Fruit fly (Drosophila melanogaster) whole organism: Measurements from ENCODE around the gene CG33770.
"Not testable (repeated sequence)": the region's sequence is repeated elsewhere in the genome, so short reads cannot be mapped to it uniquely, and the experiment has no call there.

ENCODE experiments used
- CG8478 ChIP-seq: fragments of >200 bp; optimal IDR thresholded peaks from 2 replicates; lab custom pipeline; 2018; ENCODE audit warnings: inconsistent platforms
- Dll ChIP-seq: fragments of >200 bp; optimal IDR thresholded peaks from 2 replicates; lab custom pipeline; 2017
- EcR ChIP-seq, 2 experiments: fragments of >200 bp; optimal IDR thresholded peaks; 2 replicates each; lab custom pipeline; 2017; ENCODE audit warnings: missing biosample characterization in 2 of 2, missing genetic modification characterization in 2 of 2, missing genetic modification reagents in 2 of 2
- pan ChIP-seq: fragments of >200 bp; optimal IDR thresholded peaks from 2 replicates; lab custom pipeline; 2017
- psq ChIP-seq: fragments of >200 bp; optimal IDR thresholded peaks from 2 replicates; lab custom pipeline; 2017
- usp ChIP-seq: fragments of >200 bp; optimal IDR thresholded peaks from 2 replicates; lab custom pipeline; 2017; ENCODE audit warnings: missing biosample characterization, missing genetic modification characterization, mixed read lengths

CG33770 gene

dm6 chr3L:22649096-22649495 lies 624 bp downstream of the CG33770 start, which contains the start of gene CG33771:
Gene CG33771 (plus strand): TSS chr3L:22649396.
- no peak for TF ChIP-seq usp (GFP tag; lab: Kevin White, UChicago)
- no peak for TF ChIP-seq pan
- no peak for TF ChIP-seq Dll
- TF ChIP-seq CG8478 (lab: Kevin White, UChicago) = no peak
- no peak for TF ChIP-seq EcR (GFP tag; optimal IDR thresholded peaks at IDR 0.05; lab: Kevin White, UChicago)
- TF ChIP-seq psq (lab: Kevin White, UChicago) = no peak

dm6 chr3L:22652425-22652824 lies 4.0 kb downstream of the CG33770 start, which contains the start of gene CG33772:
Gene CG33772 (minus strand): TSS chr3L:22652525.
- TF ChIP-seq CG8478 (lab: Kevin White, UChicago) (no peak), Dll (no peak), usp (GFP tag; lab: Kevin White, UChicago) (no peak), pan (no peak), EcR (GFP tag; optimal IDR thresholded peaks at IDR 0.05; lab: Kevin White, UChicago) (no peak), psq (lab: Kevin White, UChicago) (no peak)

- TF ChIP-seq EcR (GFP tag; optimal IDR thresholded peaks at IDR 0.05; lab: Kevin White, UChicago) (no peak), psq (lab: Kevin White, UChicago) (no peak), usp (GFP tag; lab: Kevin White, UChicago) (no peak), pan (no peak), Dll (no peak), CG8478 (lab: Kevin White, UChicago) (no peak)
These were observed 16.6 kb downstream of the CG33770 start for dm6 chr3L:22665110-22665509.

- TF ChIP-seq psq (lab: Kevin White, UChicago) = no peak
- TF ChIP-seq EcR (GFP tag; optimal IDR thresholded peaks at IDR 0.05; lab: Kevin White, UChicago) = no peak
- no peak for TF ChIP-seq pan
- no peak for TF ChIP-seq Dll
- no peak for TF ChIP-seq usp (GFP tag; lab: Kevin White, UChicago)
- TF ChIP-seq CG8478 (lab: Kevin White, UChicago) = no peak
These were observed 21.0 kb downstream of the CG33770 start, which contains the start of gene Jhbp6 for dm6 chr3L:22669275-22670006. Gene Jhbp6 (plus strand): TSS chr3L:22669956.

dm6 chr3L:22670174-22670573 lies 21.7 kb downstream of the CG33770 start:
- TF ChIP-seq Dll = no peak
- TF ChIP-seq CG8478 (lab: Kevin White, UChicago) = no peak
- TF ChIP-seq usp (GFP tag; lab: Kevin White, UChicago) = no peak
- no peak for TF ChIP-seq psq (lab: Kevin White, UChicago)
- no peak for TF ChIP-seq EcR (GFP tag; optimal IDR thresholded peaks at IDR 0.05; lab: Kevin White, UChicago)
- no peak for TF ChIP-seq pan

dm6 chr3L:22671699-22672276 lies 23.3 kb downstream of the CG33770 start:
- no peak for TF ChIP-seq psq (lab: Kevin White, UChicago)
- TF ChIP-seq pan = no peak
- no peak for TF ChIP-seq usp (GFP tag; lab: Kevin White, UChicago)
- TF ChIP-seq Dll = no peak
- no peak for TF ChIP-seq CG8478 (lab: Kevin White, UChicago)
- TF ChIP-seq EcR (GFP tag; optimal IDR thresholded peaks at IDR 0.05; lab: Kevin White, UChicago) = no peak

- no peak for TF ChIP-seq usp (GFP tag; lab: Kevin White, UChicago)
- no peak for TF ChIP-seq Dll
- no peak for TF ChIP-seq psq (lab: Kevin White, UChicago)
- no peak for TF ChIP-seq pan
- TF ChIP-seq EcR (GFP tag; optimal IDR thresholded peaks at IDR 0.05; lab: Kevin White, UChicago) = no peak
- no peak for TF ChIP-seq CG8478 (lab: Kevin White, UChicago)
These were observed 32.5 kb downstream of the CG33770 start for dm6 chr3L:22680932-22681331.

- TF ChIP-seq CG8478 (lab: Kevin White, UChicago) (no peak), psq (lab: Kevin White, UChicago) (no peak), Dll (no peak), usp (GFP tag; lab: Kevin White, UChicago) (no peak), EcR (GFP tag; optimal IDR thresholded peaks at IDR 0.05; lab: Kevin White, UChicago) (no peak), pan (no peak)
These were observed 38.5 kb downstream of the CG33770 start, which contains the start of the genes CG14455 and CG14456 for dm6 chr3L:22686987-22687386. Gene CG14455 (minus strand): TSS chr3L:22687087. Gene CG14456 (plus strand): TSS chr3L:22687222.

dm6 chr3L:22692428-22692827 lies 44.0 kb downstream of the CG33770 start, which contains the start of gene CG14454:
Gene CG14454 (minus strand): TSS chr3L:22692528.
- not testable (repeated sequence) for TF ChIP-seq Dll; pan; EcR (GFP tag; optimal IDR thresholded peaks at IDR 0.05; lab: Kevin White, UChicago)

dm6 chr3L:22693712-22694111 lies 45.2 kb downstream of the CG33770 start, which contains the start of the genes CG12546 and CG14453:
Gene CG12546 (minus strand): TSS chr3L:22693812.
Gene CG14453 (plus strand): TSS chr3L:22694083.
- TF ChIP-seq usp (GFP tag; lab: Kevin White, UChicago) = no peak
- no peak for TF ChIP-seq EcR (GFP tag; optimal IDR thresholded peaks at IDR 0.05; lab: Kevin White, UChicago)
- no peak for TF ChIP-seq pan
- no peak for TF ChIP-seq CG8478 (lab: Kevin White, UChicago)
- no peak for TF ChIP-seq psq (lab: Kevin White, UChicago)
- TF ChIP-seq Dll = no peak

- no peak for TF ChIP-seq usp (GFP tag; lab: Kevin White, UChicago)
- no peak for TF ChIP-seq Dll
- TF ChIP-seq psq (lab: Kevin White, UChicago) = no peak
- no peak for TF ChIP-seq EcR (GFP tag; optimal IDR thresholded peaks at IDR 0.05; lab: Kevin White, UChicago)
- TF ChIP-seq pan = no peak
- no peak for TF ChIP-seq CG8478 (lab: Kevin White, UChicago)
These were observed 47.2 kb downstream of the CG33770 start, which contains the start of gene CG14452 for dm6 chr3L:22695653-22696052. Gene CG14452 (plus strand): TSS chr3L:22695953.

- TF ChIP-seq psq (lab: Kevin White, UChicago); CG8478 (lab: Kevin White, UChicago); usp (GFP tag; lab: Kevin White, UChicago): not testable (repeated sequence)
These were observed 48.5 kb downstream of the CG33770 start, which contains the start of gene CG32453 for dm6 chr3L:22696930-22697329. Gene CG32453 (plus strand): TSS chr3L:22697230.
